Worm (Caenorhabditis elegans) whole organism, L4 larva: ENCODE results near the gene K01A12.4.

Source experiments
- Y48G9A.11 ChIP-seq: fragments of 200-800 bp; sonication (Bioruptor generic); IDR thresholded peaks from 2 replicates; pipeline ENCODE4 v1.3.6; 2022; ENCODE audit warnings: missing genetic modification reagents, missing genetic modification characterization, missing compliant biosample characterization
- Y5F2A.4 ChIP-seq: fragments of 200-800 bp; sonication (Bioruptor generic); optimal IDR thresholded peaks from 2 replicates; lab custom pipeline; 2018; ENCODE audit warnings: mild to moderate bottlenecking, missing genetic modification characterization, missing compliant biosample characterization
- ZK337.2 ChIP-seq: fragments of 200-800 bp; sonication (Bioruptor generic); IDR thresholded peaks from 2 replicates; pipeline ENCODE4 v1.3.6; 2022; ENCODE audit warnings: missing genetic modification reagents, missing genetic modification characterization, missing compliant biosample characterization
- ZK546.5 ChIP-seq, 2 experiments: sonication (generic microtip); optimal IDR thresholded peaks; 2 replicates each; lab custom pipeline; 2017; ENCODE audit warnings: missing biosample characterization in 2 of 2, missing genetic modification characterization in 2 of 2
- aha-1 ChIP-seq: fragments of 150-350 bp; peaks from one replicate; lab custom pipeline; 2014; ENCODE audit warnings: missing biosample characterization, missing genetic modification characterization
- aly-2 ChIP-seq: sonication (generic microtip); optimal IDR thresholded peaks from 2 replicates; lab custom pipeline; 2018; ENCODE audit warnings: missing biosample characterization, missing genetic modification characterization
- attf-4 ChIP-seq: sonication (generic microtip); optimal IDR thresholded peaks from 3 replicates; lab custom pipeline; 2017; ENCODE audit warnings: missing biosample characterization, missing genetic modification characterization
- ceh-28 ChIP-seq: fragments of 150-350 bp; optimal IDR thresholded peaks from 2 replicates; lab custom pipeline; 2014; ENCODE audit warnings: missing biosample characterization, missing genetic modification reagents, missing genetic modification characterization
- ceh-32 ChIP-seq: sonication (generic microtip); optimal IDR thresholded peaks from 2 replicates; lab custom pipeline; 2016; ENCODE audit warnings: mild to moderate bottlenecking, missing genetic modification characterization, missing compliant biosample characterization; ENCODE audit not compliant: poor library complexity
- ceh-62 ChIP-seq: sonication (generic microtip); optimal IDR thresholded peaks from 2 replicates; lab custom pipeline; 2017; ENCODE audit warnings: missing biosample characterization, missing genetic modification characterization
- ceh-82 ChIP-seq: sonication (generic microtip); optimal IDR thresholded peaks from 2 replicates; lab custom pipeline; 2017; ENCODE audit warnings: missing biosample characterization, missing genetic modification characterization
- cey-2 ChIP-seq: sonication (generic microtip); optimal IDR thresholded peaks from 3 replicates; lab custom pipeline; 2017; ENCODE audit warnings: missing genetic modification characterization, mild to moderate bottlenecking, missing compliant biosample characterization, antibody characterized with exemption, borderline replicate concordance; ENCODE audit not compliant: insufficient read depth
- daf-19 ChIP-seq: fragments of 200-800 bp; sonication (Bioruptor generic); conservative IDR thresholded peaks from 2 replicates; pipeline ENCODE4 v1.3.6; 2022; ENCODE audit warnings: missing genetic modification characterization, missing compliant biosample characterization
- daf-8 ChIP-seq: fragments of 200-800 bp; sonication (Bioruptor generic); IDR thresholded peaks from 2 replicates; pipeline ENCODE4 v1.3.6; 2022; ENCODE audit warnings: missing genetic modification characterization, missing compliant biosample characterization
- dmd-6 ChIP-seq: fragments of 200-800 bp; sonication (Bioruptor generic); IDR thresholded peaks from 2 replicates; pipeline ENCODE4 v1.3.6; 2022; ENCODE audit warnings: missing genetic modification reagents, missing genetic modification characterization, missing compliant biosample characterization
- dmd-9 ChIP-seq: fragments of 200-800 bp; sonication (Bioruptor generic); IDR thresholded peaks from 2 replicates; pipeline ENCODE4 v1.3.6; 2022; ENCODE audit warnings: missing genetic modification reagents, missing genetic modification characterization, missing compliant biosample characterization
- duxl-1 ChIP-seq: sonication (generic microtip); optimal IDR thresholded peaks from 2 replicates; lab custom pipeline; 2016; ENCODE audit warnings: mild to moderate bottlenecking, missing genetic modification characterization, moderate library complexity, missing compliant biosample characterization; ENCODE audit not compliant: poor library complexity
- egl-27 ChIP-seq: sonication (generic microtip); optimal IDR thresholded peaks from 3 replicates; lab custom pipeline; 2017; ENCODE audit warnings: missing biosample characterization, missing genetic modification reagents, missing genetic modification characterization
- egl-43 ChIP-seq: fragments of 200-800 bp; sonication (Bioruptor generic); IDR thresholded peaks from 2 replicates; pipeline ENCODE4 v1.3.6; 2022; ENCODE audit warnings: missing genetic modification reagents, missing genetic modification characterization, missing compliant biosample characterization
- fos-1 ChIP-seq: fragments of 150-350 bp; optimal IDR thresholded peaks from 2 replicates; lab custom pipeline; 2014; ENCODE audit warnings: missing biosample characterization, missing genetic modification characterization
- hif-1 ChIP-seq, 2 experiments: sonication (generic microtip); optimal IDR thresholded peaks; 2 replicates each; lab custom pipeline; 2016 to 2017; ENCODE audit warnings: missing compliant biosample characterization in 2 of 2, missing genetic modification characterization in 2 of 2, missing genetic modification reagents in 2 of 2, missing genotype in 2 of 2, mild to moderate bottlenecking in 1 of 2
- hlh-30 ChIP-seq: sonication (generic microtip); optimal IDR thresholded peaks from 2 replicates; lab custom pipeline; 2017; ENCODE audit warnings: antibody characterized with exemption, mild to moderate bottlenecking, missing genetic modification characterization, missing compliant biosample characterization; ENCODE audit not compliant: insufficient read depth
- hmg-1.1 ChIP-seq: fragments of 200-800 bp; sonication (Bioruptor generic); IDR thresholded peaks from 2 replicates; pipeline ENCODE4 v1.3.6; 2022; ENCODE audit warnings: missing genetic modification reagents, missing genetic modification characterization, missing compliant biosample characterization
- lin-1 ChIP-seq: fragments of 200-800 bp; sonication (Bioruptor generic); IDR thresholded peaks from 2 replicates; pipeline ENCODE4 v1.3.6; 2022; ENCODE audit warnings: missing genetic modification reagents, missing genetic modification characterization, missing compliant biosample characterization
- lin-13 ChIP-seq: fragments of 150-350 bp; optimal IDR thresholded peaks from 2 replicates; lab custom pipeline; 2014; ENCODE audit warnings: missing biosample characterization, missing genetic modification reagents, missing genetic modification characterization
- madf-5 ChIP-seq, 2 experiments: fragments of 200-800 bp; sonication (Bioruptor generic); IDR thresholded peaks; 2 replicates each; pipeline ENCODE4 v1.3.6; 2022; ENCODE audit warnings: missing compliant biosample characterization in 2 of 2, missing genetic modification characterization in 2 of 2
- madf-9 ChIP-seq: fragments of 200-800 bp; sonication (Bioruptor generic); conservative IDR thresholded peaks from 2 replicates; pipeline ENCODE4 v1.3.6; 2022; ENCODE audit warnings: missing genetic modification reagents, missing genetic modification characterization, missing compliant biosample characterization
- nhr-102 ChIP-seq: sonication (generic microtip); optimal IDR thresholded peaks from 2 replicates; lab custom pipeline; 2016; ENCODE audit warnings: mild to moderate bottlenecking, missing genetic modification characterization, moderate library complexity, missing compliant biosample characterization
- nhr-11 ChIP-seq: fragments of 150-350 bp; optimal IDR thresholded peaks from 2 replicates; lab custom pipeline; 2014; ENCODE audit warnings: missing biosample characterization, missing genetic modification characterization
- nhr-111 ChIP-seq: fragments of 200-800 bp; sonication (Bioruptor generic); optimal IDR thresholded peaks from 2 replicates; lab custom pipeline; 2018; ENCODE audit warnings: mild to moderate bottlenecking, missing genetic modification characterization, missing compliant biosample characterization
- nhr-237 ChIP-seq: sonication (generic microtip); optimal IDR thresholded peaks from 2 replicates; lab custom pipeline; 2017; ENCODE audit warnings: missing biosample characterization, missing genetic modification characterization
- nhr-25 ChIP-seq: sonication (generic microtip); optimal IDR thresholded peaks from 2 replicates; lab custom pipeline; 2017; ENCODE audit warnings: missing genetic modification characterization, mild to moderate bottlenecking, missing compliant biosample characterization, antibody characterized with exemption, moderate library complexity, borderline replicate concordance; ENCODE audit not compliant: insufficient read depth
- nhr-41 ChIP-seq: fragments of 200-800 bp; sonication (Bioruptor generic); IDR thresholded peaks from 2 replicates; pipeline ENCODE4 v1.3.6; 2022; ENCODE audit warnings: missing genetic modification reagents, missing genetic modification characterization, missing compliant biosample characterization
- nhr-48 ChIP-seq: sonication (generic microtip); optimal IDR thresholded peaks from 2 replicates; lab custom pipeline; 2016; ENCODE audit warnings: mild to moderate bottlenecking, missing genetic modification characterization, missing compliant biosample characterization
- nhr-6 ChIP-seq: fragments of 150-350 bp; optimal IDR thresholded peaks from 2 replicates; lab custom pipeline; 2014; ENCODE audit warnings: missing biosample characterization, missing genetic modification characterization
- pha-4 ChIP-seq, 2 experiments: fragments of 150-350 bp in 1 of 2; fragments of 200-800 bp in 1 of 2; sonication (Bioruptor generic) in 1 of 2; IDR thresholded peaks in 1 of 2; optimal IDR thresholded peaks in 1 of 2; 2 replicates each; pipeline versions ENCODE4 v1.3.6 to Lab custom; 2014 to 2022; ENCODE audit warnings: missing genetic modification characterization in 2 of 2, missing genetic modification reagents in 2 of 2, missing biosample characterization in 1 of 2, missing compliant biosample characterization in 1 of 2
- php-3 ChIP-seq: fragments of 200-800 bp; sonication (Bioruptor generic); IDR thresholded peaks from 2 replicates; pipeline ENCODE4 v1.3.6; 2022; ENCODE audit warnings: missing genetic modification reagents, missing genetic modification characterization, missing compliant biosample characterization
- pqm-1 ChIP-seq: sonication (generic microtip); optimal IDR thresholded peaks from 2 replicates; lab custom pipeline; 2017; ENCODE audit warnings: missing biosample characterization, missing genetic modification characterization
- saeg-2 ChIP-seq: fragments of 200-800 bp; sonication (Bioruptor generic); IDR thresholded peaks from 2 replicates; pipeline ENCODE4 v1.3.6; 2022; ENCODE audit warnings: missing genetic modification reagents, missing genetic modification characterization, missing compliant biosample characterization
- snpc-4 ChIP-seq: fragments of 150-350 bp; optimal IDR thresholded peaks from 2 replicates; lab custom pipeline; 2014; ENCODE audit warnings: missing biosample characterization, missing genetic modification characterization
- unc-62 ChIP-seq, 3 experiments: fragments of 150-350 bp in 1 of 3; sonication (generic microtip); optimal IDR thresholded peaks in 2 of 3; peaks in 1 of 3; 1 replicate in 1 of 3; 2 replicates in 2 of 3; lab custom pipeline; 2014 to 2017; ENCODE audit warnings: missing biosample characterization in 3 of 3, missing genetic modification characterization in 3 of 3, missing genetic modification reagents in 3 of 3, missing genotype in 1 of 3
- zag-1 ChIP-seq: fragments of 150-350 bp; optimal IDR thresholded peaks from 2 replicates; lab custom pipeline; 2014; ENCODE audit warnings: missing biosample characterization, missing genetic modification characterization
- zip-11 ChIP-seq: fragments of 200-800 bp; sonication (Bioruptor generic); IDR thresholded peaks from 2 replicates; pipeline ENCODE4 v1.3.6; 2022; ENCODE audit warnings: missing genetic modification characterization, missing compliant biosample characterization
- zip-2 ChIP-seq: fragments of 150-350 bp; optimal IDR thresholded peaks from 2 replicates; lab custom pipeline; 2014; ENCODE audit warnings: missing biosample characterization, missing genetic modification characterization
- ztf-7 ChIP-seq: fragments of 150-350 bp; optimal IDR thresholded peaks from 2 replicates; lab custom pipeline; 2014; ENCODE audit warnings: missing biosample characterization, missing genetic modification characterization

Gene K01A12.4

DNA sequence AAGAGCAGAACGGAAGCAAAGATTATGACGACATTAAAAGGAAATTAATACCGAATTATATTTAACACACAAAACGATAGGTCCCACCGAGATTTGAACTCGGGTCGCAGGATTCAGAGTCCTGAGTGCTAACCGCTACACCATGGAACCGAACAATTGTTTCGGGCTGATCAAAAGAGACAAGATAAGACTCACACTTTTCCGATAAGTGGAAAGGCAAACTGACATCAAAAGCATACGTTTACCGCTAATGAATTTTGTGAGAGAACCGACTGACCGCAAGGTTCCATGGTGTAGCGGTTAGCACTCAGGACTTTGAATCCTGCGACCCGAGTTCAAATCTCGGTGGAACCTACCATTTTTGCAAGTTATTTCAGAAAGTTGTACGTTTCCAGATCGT lies 1.9 kb upstream of the K01A12.4 start (continued):
- TF ChIP-seq zip-2 (tag; lab: Kevin White, UChicago) (peak; percentile 56), nhr-25 (tag; lab: Kevin White, UChicago) (no peak), aly-2 (tag; lab: Kevin White, UChicago) (no peak), ceh-32 (no peak), nhr-48 (tag; lab: Kevin White, UChicago) (no peak), duxl-1 (no peak), ZK546.5 (tag; optimal IDR thresholded peaks at IDR 0.05; lab: Kevin White, UChicago) (no peak), ceh-28 (tag; lab: Kevin White, UChicago) (no peak), nhr-111 (GFP tag; lab: Kevin White, UChicago) (peak; percentile 56), aha-1 (tag; lab: Kevin White, UChicago) (peak; percentile 79), ceh-82 (tag; lab: Kevin White, UChicago) (no peak), Y5F2A.4 (GFP tag; lab: Kevin White, UChicago) (peak; percentile 22), fos-1 (tag; lab: Kevin White, UChicago) (no peak), attf-4 (tag; lab: Kevin White, UChicago) (no peak), zag-1 (tag; lab: Kevin White, UChicago) (no peak), pha-4 (GFP tag; IDR thresholded peaks at IDR 0.05; lab: Robert Waterston, UW) (peak; percentile 66; the same call in 1 of the 2 replicates), pha-4 (tag; optimal IDR thresholded peaks at IDR 0.05; lab: Kevin White, UChicago) (no peak), lin-1 (GFP tag; lab: Robert Waterston, UW) (peak; percentile 69; the same call in 1 of the 2 replicates), php-3 (peak; percentile 71), pqm-1 (tag; lab: Kevin White, UChicago) (peak; percentile 18), ZK337.2 (GFP tag; lab: Robert Waterston, UW) (peak; percentile 67; the same call in 1 of the 2 replicates), lin-13 (peak; percentile 10), nhr-11 (peak; percentile 38), saeg-2 (GFP tag; lab: Robert Waterston, UW) (peak; percentile 59; the same call in 1 of the 2 replicates), unc-62 (GFP tag; optimal IDR thresholded peaks at IDR 0.05 in 1 of 2; lab: Kevin White, UChicago) (peak in 1 of 2 experiments; percentile 57), unc-62 (tag; optimal IDR thresholded peaks at IDR 0.05; lab: Kevin White, UChicago) (no peak), egl-43 (GFP tag; lab: Robert Waterston, UW) (no peak; the same call in 1 of the 2 replicates), daf-8 (GFP tag; lab: Robert Waterston, UW) (no peak), madf-5 (GFP tag; IDR thresholded peaks at IDR 0.05; lab: Robert Waterston, UW) (peak; percentile 44 to 72; a peak in 1 of 4 replicates), nhr-237 (no peak), nhr-41 (GFP tag; lab: Robert Waterston, UW) (no peak; the same call in 1 of the 2 replicates), hif-1 (tag; optimal IDR thresholded peaks at IDR 0.05; lab: Kevin White, UChicago) (no peak), zip-11 (GFP tag; lab: Robert Waterston, UW) (no peak), cey-2 (tag; lab: Kevin White, UChicago) (no peak), egl-27 (tag; lab: Kevin White, UChicago) (no peak), hmg-1.1 (peak; percentile 75), nhr-102 (tag; lab: Kevin White, UChicago) (peak; percentile 67), madf-9 (GFP tag; lab: Robert Waterston, UW) (peak; percentile 75), snpc-4 (tag; lab: Kevin White, UChicago) (no peak), dmd-6 (peak; percentile 64), ceh-62 (tag; lab: Kevin White, UChicago) (no peak), dmd-9 (GFP tag; lab: Robert Waterston, UW) (no peak), hlh-30 (tag; lab: Kevin White, UChicago) (peak; percentile 57), daf-19 (0 out of 2 replicates have a peak, but pooled peaks have one; percentile 55), ztf-7 (tag; lab: Kevin White, UChicago) (no peak), Y48G9A.11 (GFP tag; lab: Robert Waterston, UW) (no peak; the same call in 1 of the 2 replicates), nhr-6 (tag; lab: Kevin White, UChicago) (peak; percentile 43)
